Fruit fly (Drosophila melanogaster) whole organism, adult: ENCODE data around the gene CG34298.

Experiments
- CG11617 ChIP-seq: fragments of 200-800 bp; sonication (Bioruptor generic); optimal IDR thresholded peaks from 2 replicates; lab custom pipeline; 2017; ENCODE audit warnings: mild to moderate bottlenecking, missing biosample characterization, missing genetic modification reagents, missing genetic modification characterization
- CG12768 ChIP-seq: fragments of 200-800 bp; sonication (Bioruptor generic); optimal IDR thresholded peaks from 2 replicates; lab custom pipeline; 2017; ENCODE audit warnings: missing biosample characterization, missing genetic modification characterization, mild to moderate bottlenecking, moderate library complexity, missing genetic modification reagents
- CG14711 ChIP-seq: fragments of 200-800 bp; sonication (Bioruptor generic); optimal IDR thresholded peaks from 2 replicates; lab custom pipeline; 2018; ENCODE audit warnings: missing biosample characterization, mild to moderate bottlenecking, missing genetic modification characterization, moderate library complexity
- CG1620 ChIP-seq: fragments of 200-800 bp; sonication (Bioruptor generic); optimal IDR thresholded peaks from 2 replicates; lab custom pipeline; 2016; ENCODE audit warnings: missing biosample characterization, missing genetic modification characterization
- CG33017 ChIP-seq: fragments of 200-800 bp; sonication (Bioruptor generic); optimal IDR thresholded peaks from 2 replicates; lab custom pipeline; 2018; ENCODE audit warnings: missing biosample characterization, mild to moderate bottlenecking, missing genetic modification characterization, moderate library complexity
- CG5204 ChIP-seq: fragments of 200-800 bp; sonication (Bioruptor generic); optimal IDR thresholded peaks from 2 replicates; lab custom pipeline; 2016; ENCODE audit warnings: missing biosample characterization, missing genetic modification characterization
- CG7045 ChIP-seq: fragments of 200-800 bp; sonication (Bioruptor generic); optimal IDR thresholded peaks from 2 replicates; lab custom pipeline; 2017; ENCODE audit warnings: missing biosample characterization, mild to moderate bottlenecking, missing genetic modification characterization
- CG7101 ChIP-seq: fragments of 200-800 bp; sonication (Bioruptor generic); optimal IDR thresholded peaks from 2 replicates; lab custom pipeline; 2018; ENCODE audit warnings: missing biosample characterization, mild to moderate bottlenecking, missing genetic modification characterization, moderate library complexity
- Clk ChIP-seq: fragments of 200-800 bp; sonication (Bioruptor generic); optimal IDR thresholded peaks from 2 replicates; lab custom pipeline; 2017; ENCODE audit warnings: missing biosample characterization, missing genetic modification characterization
- Crg-1 ChIP-seq: fragments of 200-800 bp; sonication (Bioruptor generic); optimal IDR thresholded peaks from 2 replicates; lab custom pipeline; 2016; ENCODE audit warnings: missing biosample characterization, missing genetic modification characterization
- Hr96 ChIP-seq: fragments of 200-800 bp; sonication (Bioruptor generic); optimal IDR thresholded peaks from 2 replicates; lab custom pipeline; 2016; ENCODE audit warnings: missing biosample characterization, missing genetic modification characterization
- Mnt ChIP-seq: fragments of 200-800 bp; sonication (Bioruptor generic); optimal IDR thresholded peaks from 2 replicates; lab custom pipeline; 2016; ENCODE audit warnings: missing biosample characterization, mild to moderate bottlenecking, missing genetic modification characterization
- bab1 ChIP-seq: fragments of 200-800 bp; sonication (Bioruptor generic); optimal IDR thresholded peaks from 3 replicates; lab custom pipeline; 2019; ENCODE audit warnings: missing biosample characterization, mild to moderate bottlenecking, missing genetic modification characterization, moderate library complexity
- cic ChIP-seq: fragments of 200-800 bp; sonication (Bioruptor generic); optimal IDR thresholded peaks from 2 replicates; lab custom pipeline; 2017; ENCODE audit warnings: missing biosample characterization, mild to moderate bottlenecking, missing genetic modification characterization, moderate library complexity
- cnc ChIP-seq, 2 experiments: fragments of >200 bp; optimal IDR thresholded peaks; 2 replicates each; lab custom pipeline; 2017
- kay ChIP-seq: fragments of 200-800 bp; sonication (Bioruptor generic); peaks from one replicate; lab custom pipeline; 2016; ENCODE audit warnings: missing biosample characterization, missing genetic modification characterization, borderline replicate concordance
- ovo ChIP-seq: fragments of 200-800 bp; sonication (Bioruptor generic); optimal IDR thresholded peaks from 2 replicates; lab custom pipeline; 2016; ENCODE audit warnings: missing biosample characterization, missing genetic modification characterization
- pad ChIP-seq: fragments of 200-800 bp; sonication (Bioruptor generic); optimal IDR thresholded peaks from 3 replicates; lab custom pipeline; 2017; ENCODE audit warnings: missing biosample characterization, missing genetic modification characterization, mild to moderate bottlenecking, moderate library complexity, missing genetic modification reagents
- tj ChIP-seq: fragments of 200-800 bp; sonication (Bioruptor generic); optimal IDR thresholded peaks from 3 replicates; lab custom pipeline; 2017; ENCODE audit warnings: missing biosample characterization, mild to moderate bottlenecking, missing genetic modification characterization, moderate library complexity
- toe ChIP-seq: fragments of 200-800 bp; sonication (Bioruptor generic); optimal IDR thresholded peaks from 2 replicates; lab custom pipeline; 2016; ENCODE audit warnings: missing biosample characterization, missing genetic modification characterization

CG34298 gene

dm6 chr3R:29982027-29982426 lies 17.6 kb upstream of the CG34298 start:
- TF ChIP-seq bab1 (GFP tag; lab: Kevin White, UChicago) (no peak), cic (GFP tag; lab: Kevin White, UChicago) (no peak), CG12768 (no peak), Mnt (no peak), CG14711 (tag; lab: Kevin White, UChicago) (no peak), toe (GFP tag; lab: Kevin White, UChicago) (no peak), cnc (optimal IDR thresholded peaks at IDR 0.05; lab: Kevin White, UChicago) (no peak), Crg-1 (no peak), CG1620 (GFP tag; lab: Kevin White, UChicago) (no peak), pad (GFP tag; lab: Kevin White, UChicago) (no peak), CG7045 (no peak), CG33017 (tag; lab: Kevin White, UChicago) (no peak), kay (no peak), tj (GFP tag; lab: Kevin White, UChicago) (no peak)

- TF ChIP-seq CG12768 (no peak), CG11617 (GFP tag; lab: Kevin White, UChicago) (no peak), ovo (GFP tag; lab: Kevin White, UChicago) (no peak), tj (GFP tag; lab: Kevin White, UChicago) (no peak), CG1620 (GFP tag; lab: Kevin White, UChicago) (no peak), cnc (optimal IDR thresholded peaks at IDR 0.05; lab: Kevin White, UChicago) (no peak), CG7101 (tag; lab: Kevin White, UChicago) (no peak), bab1 (GFP tag; lab: Kevin White, UChicago) (no peak), Mnt (no peak), toe (GFP tag; lab: Kevin White, UChicago) (no peak), CG5204 (GFP tag; lab: Kevin White, UChicago) (no peak), CG33017 (tag; lab: Kevin White, UChicago) (no peak), CG7045 (no peak), Clk (GFP tag; lab: Kevin White, UChicago) (no peak), kay (no peak), Hr96 (GFP tag; lab: Kevin White, UChicago) (no peak), pad (GFP tag; lab: Kevin White, UChicago) (no peak), Crg-1 (no peak)
These were observed 16.5 kb upstream of the CG34298 start, which contains the start of gene CG7896 for dm6 chr3R:29983073-29983544. Gene CG7896, plus strand, starts transcription at chr3R:29983426.

- no peak for TF ChIP-seq cic (GFP tag; lab: Kevin White, UChicago)
- TF ChIP-seq toe (GFP tag; lab: Kevin White, UChicago): no peak
- no peak for TF ChIP-seq Crg-1
- no peak for TF ChIP-seq Mnt
- TF ChIP-seq bab1 (GFP tag; lab: Kevin White, UChicago): no peak
- no peak for TF ChIP-seq cnc (optimal IDR thresholded peaks at IDR 0.05; lab: Kevin White, UChicago)
- no peak for TF ChIP-seq tj (GFP tag; lab: Kevin White, UChicago)
- no peak for TF ChIP-seq Clk (GFP tag; lab: Kevin White, UChicago)
- TF ChIP-seq CG12768: no peak
These were observed 15.7 kb upstream of the CG34298 start for dm6 chr3R:29983886-29984285.

- TF ChIP-seq Crg-1: no peak
- TF ChIP-seq CG7101 (tag; lab: Kevin White, UChicago): no peak
- TF ChIP-seq cic (GFP tag; lab: Kevin White, UChicago): no peak
- no peak for TF ChIP-seq CG11617 (GFP tag; lab: Kevin White, UChicago)
- TF ChIP-seq CG1620 (GFP tag; lab: Kevin White, UChicago): no peak
- TF ChIP-seq CG5204 (GFP tag; lab: Kevin White, UChicago): no peak
- TF ChIP-seq CG33017 (tag; lab: Kevin White, UChicago): no peak
- no peak for TF ChIP-seq toe (GFP tag; lab: Kevin White, UChicago)
- no peak for TF ChIP-seq cnc (optimal IDR thresholded peaks at IDR 0.05; lab: Kevin White, UChicago)
- TF ChIP-seq bab1 (GFP tag; lab: Kevin White, UChicago): no peak
- no peak for TF ChIP-seq CG14711 (tag; lab: Kevin White, UChicago)
- no peak for TF ChIP-seq Clk (GFP tag; lab: Kevin White, UChicago)
- no peak for TF ChIP-seq pad (GFP tag; lab: Kevin White, UChicago)
- TF ChIP-seq ovo (GFP tag; lab: Kevin White, UChicago): no peak
- no peak for TF ChIP-seq CG12768
- TF ChIP-seq kay: no peak
These were observed 14.4 kb upstream of the CG34298 start for dm6 chr3R:29985219-29985618.

- TF ChIP-seq cic (GFP tag; lab: Kevin White, UChicago) (no peak), Crg-1 (no peak), toe (GFP tag; lab: Kevin White, UChicago) (no peak), cnc (optimal IDR thresholded peaks at IDR 0.05; lab: Kevin White, UChicago) (no peak), CG5204 (GFP tag; lab: Kevin White, UChicago) (no peak), Hr96 (GFP tag; lab: Kevin White, UChicago) (no peak), CG14711 (tag; lab: Kevin White, UChicago) (no peak), CG1620 (GFP tag; lab: Kevin White, UChicago) (no peak), CG33017 (tag; lab: Kevin White, UChicago) (no peak), pad (GFP tag; lab: Kevin White, UChicago) (no peak)
These were observed 8.9 kb upstream of the CG34298 start for dm6 chr3R:29990681-29991080.

dm6 chr3R:29993134-29993533 lies 6.5 kb upstream of the CG34298 start, which contains the start of gene Acph-1:
Gene Acph-1, minus strand, starts transcription at chr3R:29993411.
- TF ChIP-seq toe (GFP tag; lab: Kevin White, UChicago) (no peak), cnc (optimal IDR thresholded peaks at IDR 0.05; lab: Kevin White, UChicago) (no peak), bab1 (GFP tag; lab: Kevin White, UChicago) (peak; percentile 6), tj (GFP tag; lab: Kevin White, UChicago) (no peak)
